Fruit fly (Drosophila melanogaster): Measurements from ENCODE around the gene Ilp6.

DNA sequence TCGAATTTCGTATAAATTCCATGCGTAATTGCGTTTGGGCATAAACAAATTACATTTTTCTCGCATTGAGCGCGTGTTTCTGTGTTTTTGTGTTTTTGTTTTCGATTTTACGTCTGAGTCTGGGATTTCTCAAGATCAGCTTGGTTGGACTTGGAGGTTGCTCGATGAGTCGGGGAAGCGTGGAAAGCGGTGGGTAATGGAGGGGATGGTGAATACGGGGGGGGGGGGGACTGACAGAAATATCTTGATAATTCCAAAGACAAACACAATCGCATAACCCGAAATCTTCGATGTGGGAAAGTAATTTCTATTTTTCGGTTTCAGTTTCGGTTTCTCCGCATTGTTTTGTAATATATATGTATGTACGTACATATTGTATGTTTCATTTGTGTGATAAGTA, 29.2 kb downstream of the Ilp6 start:
- TF ChIP-seq psq (GFP tag; optimal IDR thresholded peaks at IDR 0.05), result no peak
- no peak for TF ChIP-seq br (GFP tag; optimal IDR thresholded peaks at IDR 0.05)
- no peak for TF ChIP-seq HLH106 (tag; optimal IDR thresholded peaks at IDR 0.05)
- no peak for TF ChIP-seq woc (GFP tag; optimal IDR thresholded peaks at IDR 0.05)
- TF ChIP-seq h (GFP tag; optimal IDR thresholded peaks at IDR 0.05), result no peak
- no peak for TF ChIP-seq Hr78 (GFP tag; optimal IDR thresholded peaks at IDR 0.05)
- TF ChIP-seq dl (GFP tag; optimal IDR thresholded peaks at IDR 0.05; ENCODE audit: insufficient read depth in 1 of 2, partially characterized antibody in 2 of 2), result no peak
- TF ChIP-seq foxo (GFP tag; optimal IDR thresholded peaks at IDR 0.05), result no peak

Data from whole organism, wandering third instar larva.